Worm (Caenorhabditis elegans) whole organism, L4 larva: ENCODE measurements around the gene F35E8.2.

Experiments
- D1046.2 ChIP-seq: fragments of 200-800 bp; sonication (Bioruptor generic); IDR thresholded peaks from 2 replicates; pipeline ENCODE4 v1.3.6; 2022; ENCODE audit warnings: missing genetic modification characterization, missing compliant biosample characterization
- F26F4.8 ChIP-seq: fragments of 200-800 bp; sonication (Bioruptor generic); conservative IDR thresholded peaks from 2 replicates; pipeline ENCODE4 v1.3.6; 2022; ENCODE audit warnings: missing genetic modification characterization, missing compliant biosample characterization
- F37D6.2 ChIP-seq: sonication (generic microtip); optimal IDR thresholded peaks from 2 replicates; lab custom pipeline; 2016; ENCODE audit warnings: mild to moderate bottlenecking, missing genetic modification characterization, missing compliant biosample characterization
- F49E8.2 ChIP-seq: sonication (generic microtip); optimal IDR thresholded peaks from 2 replicates; lab custom pipeline; 2016; ENCODE audit warnings: missing compliant biosample characterization, mild to moderate bottlenecking, missing genetic modification characterization, borderline replicate concordance
- T20F7.1 ChIP-seq: fragments of 200-800 bp; sonication (Bioruptor generic); optimal IDR thresholded peaks from 2 replicates; lab custom pipeline; 2018; ENCODE audit warnings: mild to moderate bottlenecking, missing genetic modification characterization, missing compliant biosample characterization
- T26A8.4 ChIP-seq: fragments of 200-800 bp; sonication (Bioruptor generic); IDR thresholded peaks from 2 replicates; pipeline ENCODE4 v1.3.6; 2022; ENCODE audit warnings: missing genetic modification characterization, missing compliant biosample characterization
- Y105C5A.15 ChIP-seq: fragments of 200-800 bp; sonication (Bioruptor generic); IDR thresholded peaks from 2 replicates; pipeline ENCODE4 v1.3.6; 2022; ENCODE audit warnings: missing genetic modification characterization, missing compliant biosample characterization
- Y48G9A.11 ChIP-seq: fragments of 200-800 bp; sonication (Bioruptor generic); IDR thresholded peaks from 2 replicates; pipeline ENCODE4 v1.3.6; 2022; ENCODE audit warnings: missing genetic modification reagents, missing genetic modification characterization, missing compliant biosample characterization
- Y75B8A.6 ChIP-seq: fragments of 200-800 bp; sonication (Bioruptor generic); IDR thresholded peaks from 2 replicates; pipeline ENCODE4 v1.3.6; 2022; ENCODE audit warnings: missing genetic modification reagents, missing genetic modification characterization, missing compliant biosample characterization
- arid-1 ChIP-seq: fragments of 200-800 bp; sonication (Bioruptor generic); conservative IDR thresholded peaks from 2 replicates; pipeline ENCODE4 v1.3.6; 2022; ENCODE audit warnings: missing genetic modification reagents, missing genetic modification characterization, missing compliant biosample characterization
- ceh-82 ChIP-seq: sonication (generic microtip); optimal IDR thresholded peaks from 2 replicates; lab custom pipeline; 2017; ENCODE audit warnings: missing biosample characterization, missing genetic modification characterization
- ces-1 ChIP-seq: fragments of 150-350 bp; sonication (generic microtip); optimal IDR thresholded peaks from 4 replicates; lab custom pipeline; 2014; ENCODE audit warnings: missing biosample characterization, missing genetic modification reagents, missing genetic modification characterization
- cey-2 ChIP-seq: sonication (generic microtip); optimal IDR thresholded peaks from 3 replicates; lab custom pipeline; 2017; ENCODE audit warnings: missing genetic modification characterization, mild to moderate bottlenecking, missing compliant biosample characterization, antibody characterized with exemption, borderline replicate concordance; ENCODE audit not compliant: insufficient read depth
- daf-12 ChIP-seq: fragments of 150-350 bp; optimal IDR thresholded peaks from 2 replicates; lab custom pipeline; 2014; ENCODE audit warnings: missing biosample characterization, missing genetic modification reagents, missing genetic modification characterization
- daf-16 ChIP-seq, 3 experiments: sonication (generic microtip); optimal IDR thresholded peaks; 2 replicates each; lab custom pipeline; 2016 to 2017; ENCODE audit warnings: missing genetic modification characterization in 3 of 3, missing genetic modification reagents in 3 of 3, mild to moderate bottlenecking in 2 of 3, missing compliant biosample characterization in 2 of 3, missing biosample characterization in 1 of 3, moderate library complexity in 1 of 3
- dmd-6 ChIP-seq: fragments of 200-800 bp; sonication (Bioruptor generic); IDR thresholded peaks from 2 replicates; pipeline ENCODE4 v1.3.6; 2022; ENCODE audit warnings: missing genetic modification reagents, missing genetic modification characterization, missing compliant biosample characterization
- fos-1 ChIP-seq: fragments of 150-350 bp; optimal IDR thresholded peaks from 2 replicates; lab custom pipeline; 2014; ENCODE audit warnings: missing biosample characterization, missing genetic modification characterization
- gei-8 ChIP-seq: fragments of 200-800 bp; sonication (Bioruptor generic); optimal IDR thresholded peaks from 2 replicates; lab custom pipeline; 2018; ENCODE audit warnings: mild to moderate bottlenecking, missing genetic modification characterization, missing compliant biosample characterization
- lim-7 ChIP-seq: fragments of 200-800 bp; sonication (Bioruptor generic); IDR thresholded peaks from 2 replicates; pipeline ENCODE4 v1.3.6; 2022; ENCODE audit warnings: missing genetic modification characterization, missing compliant biosample characterization
- lin-1 ChIP-seq: fragments of 200-800 bp; sonication (Bioruptor generic); IDR thresholded peaks from 2 replicates; pipeline ENCODE4 v1.3.6; 2022; ENCODE audit warnings: missing genetic modification reagents, missing genetic modification characterization, missing compliant biosample characterization
- lin-39 ChIP-seq: fragments of 150-350 bp; optimal IDR thresholded peaks from 2 replicates; lab custom pipeline; 2014; ENCODE audit warnings: missing biosample characterization, missing genetic modification reagents, missing genetic modification characterization
- lir-3 ChIP-seq: sonication (generic microtip); optimal IDR thresholded peaks from 2 replicates; lab custom pipeline; 2016; ENCODE audit warnings: mild to moderate bottlenecking, missing genetic modification characterization, missing compliant biosample characterization
- mdt-29 ChIP-seq: fragments of 200-800 bp; sonication (Bioruptor generic); IDR thresholded peaks from 2 replicates; pipeline ENCODE4 v1.3.6; 2022; ENCODE audit warnings: missing genetic modification reagents, missing genetic modification characterization, missing compliant biosample characterization
- mes-2 ChIP-seq: sonication (generic microtip); optimal IDR thresholded peaks from 2 replicates; lab custom pipeline; 2016; ENCODE audit warnings: missing genotype, mild to moderate bottlenecking, missing genetic modification characterization, missing compliant biosample characterization; ENCODE audit not compliant: poor library complexity, severe bottlenecking
- nhr-102 ChIP-seq: sonication (generic microtip); optimal IDR thresholded peaks from 2 replicates; lab custom pipeline; 2016; ENCODE audit warnings: mild to moderate bottlenecking, missing genetic modification characterization, moderate library complexity, missing compliant biosample characterization
- nhr-6 ChIP-seq: fragments of 150-350 bp; optimal IDR thresholded peaks from 2 replicates; lab custom pipeline; 2014; ENCODE audit warnings: missing biosample characterization, missing genetic modification characterization
- pha-4 ChIP-seq, 2 experiments: fragments of 150-350 bp in 1 of 2; fragments of 200-800 bp in 1 of 2; sonication (Bioruptor generic) in 1 of 2; IDR thresholded peaks in 1 of 2; optimal IDR thresholded peaks in 1 of 2; 2 replicates each; pipeline versions ENCODE4 v1.3.6 to Lab custom; 2014 to 2022; ENCODE audit warnings: missing genetic modification characterization in 2 of 2, missing genetic modification reagents in 2 of 2, missing biosample characterization in 1 of 2, missing compliant biosample characterization in 1 of 2
- set-16 ChIP-seq: fragments of 200-800 bp; sonication (Bioruptor generic); IDR thresholded peaks from 2 replicates; pipeline ENCODE4 v1.3.6; 2022; ENCODE audit warnings: missing genetic modification reagents, missing genetic modification characterization, missing compliant biosample characterization
- snpc-1.2 ChIP-seq: fragments of 200-800 bp; sonication (Bioruptor generic); IDR thresholded peaks from 2 replicates; pipeline ENCODE4 v1.3.6; 2022; ENCODE audit warnings: missing genetic modification reagents, missing genetic modification characterization, missing compliant biosample characterization
- spr-3 ChIP-seq: fragments of 200-800 bp; sonication (Bioruptor generic); optimal IDR thresholded peaks from 2 replicates; lab custom pipeline; 2018; ENCODE audit warnings: mild to moderate bottlenecking, missing genetic modification characterization, missing compliant biosample characterization
- tag-97 ChIP-seq: fragments of 200-800 bp; sonication (Bioruptor generic); IDR thresholded peaks from 2 replicates; pipeline ENCODE4 v1.3.6; 2022; ENCODE audit warnings: missing genetic modification characterization, missing compliant biosample characterization
- tra-1 ChIP-seq: fragments of 200-800 bp; sonication (Bioruptor generic); IDR thresholded peaks from 2 replicates; pipeline ENCODE4 v1.3.6; 2022; ENCODE audit warnings: missing genetic modification reagents, missing genetic modification characterization, missing compliant biosample characterization
- unc-130 ChIP-seq: sonication (generic microtip); optimal IDR thresholded peaks from 2 replicates; lab custom pipeline; 2016; ENCODE audit warnings: missing genetic modification reagents, missing genetic modification characterization, missing compliant biosample characterization
- vab-7 ChIP-seq: fragments of 200-800 bp; sonication (Bioruptor generic); IDR thresholded peaks from 2 replicates; pipeline ENCODE4 v1.3.6; 2022; ENCODE audit warnings: missing genetic modification reagents, missing genetic modification characterization, missing compliant biosample characterization
- zfp-2 ChIP-seq: sonication (generic microtip); optimal IDR thresholded peaks from 2 replicates; lab custom pipeline; 2016; ENCODE audit warnings: mild to moderate bottlenecking, missing genetic modification characterization, missing compliant biosample characterization
- zip-11 ChIP-seq: fragments of 200-800 bp; sonication (Bioruptor generic); IDR thresholded peaks from 2 replicates; pipeline ENCODE4 v1.3.6; 2022; ENCODE audit warnings: missing genetic modification characterization, missing compliant biosample characterization

Gene F35E8.2

ce11 chrV:15900564-15900963 is 4.9 kb upstream of the F35E8.2 start:
- TF ChIP-seq daf-16 (GFP tag; optimal IDR thresholded peaks at IDR 0.05; lab: Kevin White, UChicago) (no peak), daf-16 (tag; optimal IDR thresholded peaks at IDR 0.05; lab: Kevin White, UChicago) (no peak), tag-97 (GFP tag; lab: Robert Waterston, UW) (no peak), fos-1 (tag; lab: Kevin White, UChicago) (no peak), pha-4 (GFP tag; IDR thresholded peaks at IDR 0.05; lab: Robert Waterston, UW) (no peak), pha-4 (tag; optimal IDR thresholded peaks at IDR 0.05; lab: Kevin White, UChicago) (no peak), lim-7 (GFP tag; lab: Robert Waterston, UW) (no peak), F49E8.2 (no peak), lin-1 (GFP tag; lab: Robert Waterston, UW) (no peak), dmd-6 (GFP tag; lab: Robert Waterston, UW) (no peak), ces-1 (no peak), Y48G9A.11 (GFP tag; lab: Robert Waterston, UW) (no peak), arid-1 (GFP tag; lab: Robert Waterston, UW) (no peak), Y75B8A.6 (GFP tag; lab: Robert Waterston, UW) (no peak), gei-8 (GFP tag; lab: Kevin White, UChicago) (no peak), snpc-1.2 (no peak), tra-1 (GFP tag; lab: Robert Waterston, UW) (no peak), zfp-2 (no peak), nhr-102 (tag; lab: Kevin White, UChicago) (no peak), unc-130 (GFP tag; lab: Kevin White, UChicago) (no peak)

ce11 chrV:15911848-15912247 is 6.4 kb downstream of the F35E8.2 start, which contains the start of gene F35E8.6:
F35E8.6 (plus strand) TSS chrV:15912148.
- TF ChIP-seq D1046.2 (GFP tag; lab: Robert Waterston, UW) (no peak), zip-11 (GFP tag; lab: Robert Waterston, UW) (no peak), F26F4.8 (GFP tag; lab: Robert Waterston, UW) (no peak), nhr-102 (tag; lab: Kevin White, UChicago) (no peak), daf-12 (tag; lab: Kevin White, UChicago) (no peak), spr-3 (GFP tag; lab: Kevin White, UChicago) (no peak), mes-2 (tag; lab: Kevin White, UChicago) (no peak), Y105C5A.15 (no peak), nhr-6 (tag; lab: Kevin White, UChicago) (no peak), ceh-82 (no peak), cey-2 (tag; lab: Kevin White, UChicago) (no peak), vab-7 (GFP tag; lab: Robert Waterston, UW) (no peak), T26A8.4 (GFP tag; lab: Robert Waterston, UW) (no peak), lin-39 (tag; lab: Kevin White, UChicago) (no peak), T20F7.1 (GFP tag; lab: Kevin White, UChicago) (no peak), F37D6.2 (no peak)
- TF ChIP-seq, all 104 proteins: peak for 0

ce11 chrV:15912677-15913076 is 7.2 kb downstream of the F35E8.2 start:
- TF ChIP-seq lir-3 = no peak
- peak; percentile 58 for TF ChIP-seq set-16 (GFP tag; lab: Robert Waterston, UW)

- TF ChIP-seq mdt-29 (GFP tag; lab: Robert Waterston, UW) = no peak
These were observed 8.3 kb downstream of the F35E8.2 start, which contains the start of gene F35E8.7 for ce11 chrV:15913714-15914113. F35E8.7 (plus strand) TSS chrV:15914014.
